Worm (Caenorhabditis elegans) whole organism, young adult: ENCODE data around the gene ZK1320.3.

ENCODE experiments used
- B0035.1 ChIP-seq: sonication (generic microtip); optimal IDR thresholded peaks from 2 replicates; lab custom pipeline; 2016; ENCODE audit warnings: missing genetic modification characterization, mild to moderate bottlenecking, missing compliant biosample characterization, missing genotype, missing genetic modification reagents
- B0336.3 ChIP-seq: fragments of 200-800 bp; sonication (Bioruptor generic); IDR thresholded peaks from 2 replicates; pipeline ENCODE4 v1.3.6; 2022; ENCODE audit warnings: missing genetic modification characterization, missing compliant biosample characterization
- C17E4.6 ChIP-seq: fragments of 200-800 bp; sonication (Bioruptor generic); IDR thresholded peaks from 2 replicates; pipeline ENCODE4 v1.3.6; 2022; ENCODE audit warnings: missing genetic modification reagents, missing genetic modification characterization, missing compliant biosample characterization
- D2030.7 ChIP-seq: fragments of 200-800 bp; sonication (Bioruptor generic); IDR thresholded peaks from 2 replicates; pipeline ENCODE4 v1.3.6; 2022; ENCODE audit warnings: missing genetic modification reagents, missing genetic modification characterization, missing compliant biosample characterization
- F22D6.2 ChIP-seq: sonication (generic microtip); optimal IDR thresholded peaks from 2 replicates; lab custom pipeline; 2016; ENCODE audit warnings: mild to moderate bottlenecking, missing genetic modification characterization, missing compliant biosample characterization
- F33H1.4 ChIP-seq: fragments of 200-800 bp; sonication (Bioruptor generic); IDR thresholded peaks from 2 replicates; pipeline ENCODE4 v1.3.6; 2022; ENCODE audit warnings: missing genetic modification reagents, missing genetic modification characterization, missing compliant biosample characterization
- F57C9.4 ChIP-seq: sonication (generic microtip); optimal IDR thresholded peaks from 2 replicates; lab custom pipeline; 2017; ENCODE audit warnings: mild to moderate bottlenecking, missing genetic modification characterization, missing compliant biosample characterization
- Y53G8AR.9 ChIP-seq: fragments of 200-800 bp; sonication (Bioruptor generic); conservative IDR thresholded peaks from 2 replicates; pipeline ENCODE4 v1.3.6; 2022; ENCODE audit warnings: missing genetic modification reagents, missing genetic modification characterization, missing compliant biosample characterization
- Y56A3A.18 ChIP-seq: fragments of 200-800 bp; sonication (Bioruptor generic); IDR thresholded peaks from 2 replicates; pipeline ENCODE4 v1.3.6; 2022; ENCODE audit warnings: missing genetic modification reagents, missing genetic modification characterization, missing compliant biosample characterization
- akir-1 ChIP-seq: fragments of 200-800 bp; sonication (Bioruptor generic); optimal IDR thresholded peaks from 2 replicates; lab custom pipeline; 2018; ENCODE audit warnings: mild to moderate bottlenecking, missing genetic modification characterization, moderate library complexity, missing compliant biosample characterization
- aptf-3 ChIP-seq: fragments of 200-800 bp; sonication (Bioruptor generic); IDR thresholded peaks from 2 replicates; pipeline ENCODE4 v1.3.6; 2022; ENCODE audit warnings: missing genetic modification characterization, missing compliant biosample characterization
- athp-1 ChIP-seq: sonication (generic microtip); optimal IDR thresholded peaks from 2 replicates; lab custom pipeline; 2017; ENCODE audit warnings: mild to moderate bottlenecking, missing genetic modification characterization, missing compliant biosample characterization
- bed-2 ChIP-seq: fragments of 200-800 bp; sonication (Bioruptor generic); IDR thresholded peaks from 2 replicates; pipeline ENCODE4 v1.3.6; 2022; ENCODE audit warnings: missing genetic modification reagents, missing genetic modification characterization, missing compliant biosample characterization
- ceh-91 ChIP-seq: fragments of 200-800 bp; sonication (Bioruptor generic); IDR thresholded peaks from 2 replicates; pipeline ENCODE4 v1.3.6; 2022; ENCODE audit warnings: missing genetic modification reagents, missing genetic modification characterization, missing compliant biosample characterization
- dox-1 ChIP-seq: fragments of 200-800 bp; sonication (Bioruptor generic); IDR thresholded peaks from 2 replicates; pipeline ENCODE4 v1.3.6; 2022; ENCODE audit warnings: missing genetic modification reagents, missing genetic modification characterization, missing compliant biosample characterization
- dpl-1 ChIP-seq: fragments of 150-350 bp; optimal IDR thresholded peaks from 2 replicates; lab custom pipeline; 2014; ENCODE audit warnings: missing biosample characterization, missing genetic modification reagents, missing genetic modification characterization
- egrh-3 ChIP-seq: fragments of 200-800 bp; sonication (Bioruptor generic); IDR thresholded peaks from 2 replicates; pipeline ENCODE4 v1.3.6; 2022; ENCODE audit warnings: missing genetic modification reagents, missing genetic modification characterization, missing compliant biosample characterization
- fkh-3 ChIP-seq: sonication (generic microtip); optimal IDR thresholded peaks from 2 replicates; lab custom pipeline; 2016; ENCODE audit warnings: mild to moderate bottlenecking, missing genetic modification characterization, missing compliant biosample characterization
- him-1 ChIP-seq: sonication (generic microtip); optimal IDR thresholded peaks from 2 replicates; lab custom pipeline; 2016; ENCODE audit warnings: missing genotype, missing genetic modification reagents, missing genetic modification characterization, missing compliant biosample characterization
- hlh-26 ChIP-seq: fragments of 200-800 bp; sonication (Bioruptor generic); conservative IDR thresholded peaks from 2 replicates; pipeline ENCODE4 v1.3.6; 2022; ENCODE audit warnings: missing genetic modification reagents, missing genetic modification characterization, missing compliant biosample characterization
- hmg-1.2 ChIP-seq: fragments of 200-800 bp; sonication (Bioruptor generic); IDR thresholded peaks from 2 replicates; pipeline ENCODE4 v1.3.6; 2022; ENCODE audit warnings: missing genetic modification reagents, missing genetic modification characterization, missing compliant biosample characterization
- hsf-1 ChIP-seq: fragments of 200-800 bp; sonication (Bioruptor generic); IDR thresholded peaks from 2 replicates; pipeline ENCODE4 v1.3.6; 2022; ENCODE audit warnings: missing genetic modification reagents, missing genetic modification characterization, missing compliant biosample characterization
- let-526 ChIP-seq: fragments of 200-800 bp; sonication (Bioruptor generic); IDR thresholded peaks from 2 replicates; pipeline ENCODE4 v1.3.6; 2022; ENCODE audit warnings: missing genetic modification reagents, missing genetic modification characterization, missing compliant biosample characterization
- let-607 ChIP-seq, 2 experiments: fragments of 200-800 bp in 1 of 2; sonication (Bioruptor generic) in 1 of 2; sonication (generic microtip) in 1 of 2; optimal IDR thresholded peaks; 2 replicates each; lab custom pipeline; 2016 to 2018; ENCODE audit warnings: mild to moderate bottlenecking in 2 of 2, missing compliant biosample characterization in 2 of 2, missing genetic modification characterization in 2 of 2, moderate library complexity in 2 of 2, missing genotype in 1 of 2
- lin-26 ChIP-seq: fragments of 200-800 bp; sonication (Bioruptor generic); IDR thresholded peaks from 2 replicates; pipeline ENCODE4 v1.3.6; 2022; ENCODE audit warnings: missing genetic modification reagents, missing genetic modification characterization, missing compliant biosample characterization
- lin-35 ChIP-seq, 3 experiments: fragments of 150-350 bp in 2 of 3; sonication (generic microtip) in 1 of 3; optimal IDR thresholded peaks; 2 replicates each; lab custom pipeline; 2014 to 2018; ENCODE audit warnings: missing biosample characterization in 3 of 3, missing genetic modification characterization in 3 of 3, missing genetic modification reagents in 3 of 3
- lin-54 ChIP-seq: fragments of 200-800 bp; sonication (Bioruptor generic); optimal IDR thresholded peaks from 2 replicates; lab custom pipeline; 2018; ENCODE audit warnings: mild to moderate bottlenecking, missing genetic modification characterization, missing compliant biosample characterization
- lir-1 ChIP-seq: fragments of 200-800 bp; sonication (Bioruptor generic); conservative IDR thresholded peaks from 2 replicates; pipeline ENCODE4 v1.3.6; 2022; ENCODE audit warnings: missing genetic modification reagents, missing genetic modification characterization, missing compliant biosample characterization
- madf-3 ChIP-seq: fragments of 200-800 bp; sonication (Bioruptor generic); IDR thresholded peaks from 2 replicates; pipeline ENCODE4 v1.3.6; 2022; ENCODE audit warnings: missing genetic modification reagents, missing genetic modification characterization, missing compliant biosample characterization
- madf-6 ChIP-seq: fragments of 200-800 bp; sonication (Bioruptor generic); IDR thresholded peaks from 2 replicates; pipeline ENCODE4 v1.3.6; 2022; ENCODE audit warnings: missing genetic modification reagents, missing genetic modification characterization, missing compliant biosample characterization
- nhr-179 ChIP-seq: sonication (generic microtip); optimal IDR thresholded peaks from 2 replicates; lab custom pipeline; 2016; ENCODE audit warnings: mild to moderate bottlenecking, missing genetic modification characterization, missing compliant biosample characterization
- nhr-80 ChIP-seq: sonication (generic microtip); optimal IDR thresholded peaks from 2 replicates; lab custom pipeline; 2016; ENCODE audit warnings: missing genetic modification characterization, missing compliant biosample characterization
- pha-4 ChIP-seq: fragments of 150-350 bp; sonication (generic microtip); optimal IDR thresholded peaks from 2 replicates; lab custom pipeline; 2014; ENCODE audit warnings: missing biosample characterization, missing genetic modification reagents, missing genetic modification characterization
- sea-2 ChIP-seq: fragments of 200-800 bp; sonication (Bioruptor generic); IDR thresholded peaks from 2 replicates; pipeline ENCODE4 v1.3.6; 2022; ENCODE audit warnings: missing genetic modification characterization, missing compliant biosample characterization
- snpc-1.1 ChIP-seq: sonication (generic microtip); optimal IDR thresholded peaks from 2 replicates; lab custom pipeline; 2017; ENCODE audit warnings: missing genetic modification characterization, mild to moderate bottlenecking, missing compliant biosample characterization, antibody characterized with exemption, moderate library complexity, missing genotype, missing genetic modification reagents; ENCODE audit not compliant: insufficient read depth
- snpc-1.3 ChIP-seq: sonication (generic microtip); optimal IDR thresholded peaks from 2 replicates; lab custom pipeline; 2017; ENCODE audit warnings: missing genetic modification characterization, mild to moderate bottlenecking, missing compliant biosample characterization, antibody characterized with exemption, moderate library complexity, missing genotype, missing genetic modification reagents; ENCODE audit not compliant: insufficient read depth
- snpc-3.4 ChIP-seq: sonication (generic microtip); optimal IDR thresholded peaks from 2 replicates; lab custom pipeline; 2017; ENCODE audit warnings: missing genetic modification characterization, mild to moderate bottlenecking, missing compliant biosample characterization, antibody characterized with exemption, moderate library complexity, missing genotype, missing genetic modification reagents
- snpc-4 ChIP-seq, 5 experiments: fragments of 150-350 bp in 1 of 5; sonication (generic microtip) in 4 of 5; optimal IDR thresholded peaks; 2 replicates each; lab custom pipeline; 2014 to 2018; ENCODE audit warnings: missing genetic modification characterization in 5 of 5, missing biosample characterization in 3 of 5, antibody characterized with exemption in 2 of 5, mild to moderate bottlenecking in 2 of 5, missing compliant biosample characterization in 2 of 5, missing genotype in 2 of 5, moderate library complexity in 2 of 5, missing genetic modification reagents in 1 of 5
- tlf-1 ChIP-seq: fragments of 200-800 bp; sonication (Bioruptor generic); optimal IDR thresholded peaks from 2 replicates; lab custom pipeline; 2018; ENCODE audit warnings: mild to moderate bottlenecking, missing genetic modification characterization, missing compliant biosample characterization
- unc-130 ChIP-seq: sonication (generic microtip); optimal IDR thresholded peaks from 2 replicates; lab custom pipeline; 2016; ENCODE audit warnings: missing genetic modification reagents, missing genetic modification characterization, missing compliant biosample characterization
- unc-62 ChIP-seq: fragments of 150-350 bp; optimal IDR thresholded peaks from 2 replicates; lab custom pipeline; 2014; ENCODE audit warnings: missing biosample characterization, missing genetic modification reagents, missing genetic modification characterization
- zfh-2 ChIP-seq: fragments of 200-800 bp; sonication (Bioruptor generic); conservative IDR thresholded peaks from 2 replicates; pipeline ENCODE4 v1.3.6; 2022; ENCODE audit warnings: missing genetic modification reagents, missing genetic modification characterization, missing compliant biosample characterization
- ztf-18 ChIP-seq: sonication (generic microtip); optimal IDR thresholded peaks from 2 replicates; lab custom pipeline; 2016; ENCODE audit warnings: missing genotype, mild to moderate bottlenecking, missing genetic modification characterization, missing compliant biosample characterization

Gene ZK1320.3

DNA sequence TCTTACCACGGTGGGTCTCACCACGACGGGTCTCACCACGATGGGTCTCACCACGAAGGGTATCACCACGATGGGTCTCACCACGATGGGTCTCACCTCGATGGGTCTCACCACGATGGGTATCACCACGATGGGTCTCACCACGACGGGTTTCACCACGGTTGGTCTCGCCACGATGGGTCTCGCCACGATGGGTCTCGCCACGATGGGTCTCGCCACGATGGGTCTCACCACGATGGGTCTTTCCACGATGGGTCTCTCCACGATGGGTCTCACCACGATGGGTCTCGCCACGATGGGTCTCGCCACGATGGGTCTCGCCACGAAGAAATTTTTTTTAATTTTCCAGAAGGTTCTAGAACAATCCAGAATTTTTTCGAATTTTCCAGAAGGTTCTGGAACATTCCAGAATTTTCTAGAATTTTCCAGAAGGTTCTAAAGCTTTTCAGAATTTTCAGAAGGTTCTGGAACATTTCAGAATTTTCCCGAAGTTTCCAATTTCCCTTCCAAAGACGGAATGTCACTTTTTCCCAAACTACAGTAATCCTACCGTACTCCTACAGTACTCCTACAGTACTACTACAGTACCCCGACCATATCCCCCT, 26.2 kb downstream of the ZK1320.3 start:
- peak; percentile 95 for TF ChIP-seq hsf-1 (GFP tag; lab: Robert Waterston, UW)
- peak; percentile 33; the same call in 1 of the 2 replicates for TF ChIP-seq dox-1 (GFP tag; lab: Robert Waterston, UW)
- TF ChIP-seq aptf-3 (GFP tag; lab: Robert Waterston, UW), result 0 out of 2 replicates have a peak, but pooled peaks have one; percentile 22
- TF ChIP-seq D2030.7 (GFP tag; lab: Robert Waterston, UW), result peak; percentile 21; the same call in 1 of the 2 replicates
- TF ChIP-seq F33H1.4, result peak; percentile 60
- peak; percentile 14; the same call in 1 of the 2 replicates for TF ChIP-seq egrh-3 (GFP tag; lab: Robert Waterston, UW)
- peak; percentile 70; the same call in 1 of the 2 replicates for TF ChIP-seq madf-3 (GFP tag; lab: Robert Waterston, UW)
- TF ChIP-seq madf-6, result peak; percentile 28

DNA sequence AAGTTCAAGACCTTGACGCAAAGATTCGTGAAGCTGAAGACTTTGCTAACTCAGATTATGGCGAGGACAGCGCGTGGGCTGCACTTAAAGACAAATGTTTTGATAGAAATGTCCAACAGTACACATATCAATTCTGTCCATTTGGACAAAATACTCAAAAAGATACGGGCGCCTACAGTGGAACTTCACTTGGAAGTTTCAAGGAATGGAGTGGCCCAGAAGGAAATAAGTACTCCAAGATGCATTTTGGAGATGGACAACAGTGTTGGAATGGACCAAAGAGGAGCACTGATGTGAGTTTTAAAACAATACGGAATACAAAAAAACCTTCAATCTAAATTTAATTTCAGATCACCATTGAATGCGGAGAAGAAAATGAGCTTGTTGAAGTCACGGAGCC, 34.3 kb downstream of the ZK1320.3 start:
- TF ChIP-seq hlh-26, result no peak
- no peak for TF ChIP-seq lin-35 (GFP tag; optimal IDR thresholded peaks at IDR 0.05; lab: Kevin White, UChicago)
- TF ChIP-seq C17E4.6 (GFP tag; lab: Robert Waterston, UW), result no peak
- TF ChIP-seq B0336.3 (GFP tag; lab: Robert Waterston, UW), result no peak
- no peak for TF ChIP-seq lin-54
- no peak for TF ChIP-seq F22D6.2 (tag; lab: Kevin White, UChicago)
- no peak for TF ChIP-seq sea-2
- no peak for TF ChIP-seq zfh-2 (GFP tag; lab: Robert Waterston, UW)
- TF ChIP-seq hsf-1 (GFP tag; lab: Robert Waterston, UW), result no peak
- no peak for TF ChIP-seq lin-26 (GFP tag; lab: Robert Waterston, UW)
- no peak for TF ChIP-seq unc-130 (GFP tag; lab: Kevin White, UChicago)
- no peak for TF ChIP-seq ceh-91 (GFP tag; lab: Robert Waterston, UW)
- TF ChIP-seq snpc-4 (GFP tag; optimal IDR thresholded peaks at IDR 0.05; lab: Kevin White, UChicago), result no peak
- no peak for TF ChIP-seq snpc-4 (tag; optimal IDR thresholded peaks at IDR 0.05; lab: Kevin White, UChicago)
- no peak for TF ChIP-seq pha-4 (tag; lab: Kevin White, UChicago)
- no peak for TF ChIP-seq akir-1 (GFP tag; lab: Kevin White, UChicago)
- no peak for TF ChIP-seq D2030.7 (GFP tag; lab: Robert Waterston, UW)
- TF ChIP-seq snpc-3.4 (tag; lab: Kevin White, UChicago), result no peak

DNA sequence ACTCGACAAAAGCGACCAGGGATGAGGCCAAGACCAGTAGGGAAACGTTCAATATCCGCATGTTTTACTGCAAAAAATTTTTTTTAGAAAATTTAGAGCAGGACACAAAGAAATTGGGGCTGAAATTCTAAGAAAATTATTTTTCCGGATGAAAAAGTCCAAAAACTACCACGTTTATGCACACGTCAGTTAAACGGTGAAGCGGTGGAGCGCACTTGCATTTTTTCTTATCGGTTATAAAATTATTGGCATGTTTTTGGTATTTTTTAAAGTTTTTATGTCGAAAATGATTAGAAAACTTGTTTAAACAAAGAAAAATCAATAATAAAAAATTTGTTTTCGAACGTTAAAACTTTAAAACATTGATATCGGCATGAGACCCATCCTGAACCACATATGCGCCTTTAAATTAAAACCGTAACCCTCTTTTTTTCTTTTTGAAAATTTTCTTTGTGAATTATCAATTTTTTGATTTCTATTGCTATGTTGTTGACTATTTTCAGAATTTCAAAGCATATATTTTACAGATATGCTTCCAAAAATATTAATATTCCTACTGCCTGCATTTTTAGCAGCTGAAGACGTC, 36.0 kb downstream of the ZK1320.3 start, which contains the start of the genes dnj-20 and ZK1307.8:
Gene dnj-20 (minus strand): TSS at position 67 of the 586 bp plus-strand sequence.
Gene ZK1307.8 (plus strand): TSS at position 504 of the 586 bp plus-strand sequence.
- TF ChIP-seq Y56A3A.18 (GFP tag; lab: Robert Waterston, UW) (no peak), Y53G8AR.9 (GFP tag; lab: Robert Waterston, UW) (no peak), nhr-80 (tag; lab: Kevin White, UChicago) (peak; percentile 56), ztf-18 (tag; lab: Kevin White, UChicago) (no peak), snpc-1.3 (tag; lab: Kevin White, UChicago) (peak; percentile 57), tlf-1 (GFP tag; lab: Kevin White, UChicago) (no peak), nhr-179 (tag; lab: Kevin White, UChicago) (no peak), dpl-1 (GFP tag; lab: Kevin White, UChicago) (no peak), B0035.1 (tag; lab: Kevin White, UChicago) (no peak), athp-1 (tag; lab: Kevin White, UChicago) (no peak), let-607 (tag; optimal IDR thresholded peaks at IDR 0.05; lab: Kevin White, UChicago) (peak; percentile 70 to 78), let-526 (GFP tag; lab: Robert Waterston, UW) (no peak), lir-1 (GFP tag; lab: Robert Waterston, UW) (no peak), fkh-3 (no peak), snpc-3.4 (tag; lab: Kevin White, UChicago) (no peak), bed-2 (no peak), hmg-1.2 (GFP tag; lab: Robert Waterston, UW) (0 out of 2 replicates have a peak, but pooled peaks have one; percentile 5), unc-62 (GFP tag; lab: Kevin White, UChicago) (no peak), unc-130 (GFP tag; lab: Kevin White, UChicago) (no peak), snpc-1.1 (tag; lab: Kevin White, UChicago) (no peak), him-1 (tag; lab: Kevin White, UChicago) (no peak), F57C9.4 (tag; lab: Kevin White, UChicago) (no peak)
